Fruit fly (Drosophila melanogaster) S2 (cell line): Measurements from ENCODE around the gene jigr1.

Source experiments
- CG8478 ChIP-seq: fragments of >200 bp; optimal IDR thresholded peaks from 2 replicates; lab custom pipeline; 2018
- CTCF ChIP-seq, 2 experiments: fragments of >200 bp; optimal IDR thresholded peaks; 2 replicates each; lab custom pipeline; 2018

DNA sequence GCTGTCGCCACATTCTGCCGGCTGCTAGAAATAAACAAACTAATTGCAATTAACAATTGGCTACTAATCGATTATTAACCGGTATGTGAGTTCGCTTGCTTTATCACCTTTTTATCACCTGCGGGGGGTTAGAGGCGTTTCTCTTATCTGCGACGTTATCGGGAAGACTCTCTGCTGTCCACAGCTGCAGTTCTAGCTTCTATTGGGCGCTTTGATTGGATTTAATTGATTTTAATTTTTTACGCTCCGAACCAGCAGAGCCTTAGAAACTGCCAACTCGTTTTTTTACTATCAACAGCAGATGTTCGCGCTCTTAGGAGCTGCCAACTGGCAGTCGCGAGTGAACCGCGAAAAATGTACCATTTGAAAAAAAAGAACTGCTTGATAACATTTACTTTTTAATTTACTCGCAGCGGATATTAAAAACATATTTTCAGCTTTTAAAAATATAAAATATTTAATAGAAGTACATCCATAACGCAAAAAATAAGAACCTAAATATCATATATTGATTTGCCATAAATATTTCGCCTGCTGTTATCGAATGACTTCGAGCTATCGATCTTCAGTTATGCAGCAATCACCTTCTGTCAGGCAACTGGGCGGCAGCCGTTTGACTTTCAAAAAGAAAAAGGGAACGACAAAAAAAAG is 10.9 kb upstream of the jigr1 start, which contains the start of gene Ssadh:
- TF ChIP-seq CG8478 (no peak), CTCF (optimal IDR thresholded peaks at IDR 0.05; lab: Kevin White, UChicago) (no peak)
